Worm (Caenorhabditis elegans) whole organism, young adult: ENCODE results near the gene Y27F2A.11.

Experiments used
- nhr-80 ChIP-seq: sonication (generic microtip); optimal IDR thresholded peaks from 2 replicates; lab custom pipeline; 2016; ENCODE audit warnings: missing genetic modification characterization, missing compliant biosample characterization
- snpc-1.3 ChIP-seq: sonication (generic microtip); optimal IDR thresholded peaks from 2 replicates; lab custom pipeline; 2017; ENCODE audit warnings: missing genetic modification characterization, mild to moderate bottlenecking, missing compliant biosample characterization, antibody characterized with exemption, moderate library complexity, missing genotype, missing genetic modification reagents; ENCODE audit not compliant: insufficient read depth

DNA sequence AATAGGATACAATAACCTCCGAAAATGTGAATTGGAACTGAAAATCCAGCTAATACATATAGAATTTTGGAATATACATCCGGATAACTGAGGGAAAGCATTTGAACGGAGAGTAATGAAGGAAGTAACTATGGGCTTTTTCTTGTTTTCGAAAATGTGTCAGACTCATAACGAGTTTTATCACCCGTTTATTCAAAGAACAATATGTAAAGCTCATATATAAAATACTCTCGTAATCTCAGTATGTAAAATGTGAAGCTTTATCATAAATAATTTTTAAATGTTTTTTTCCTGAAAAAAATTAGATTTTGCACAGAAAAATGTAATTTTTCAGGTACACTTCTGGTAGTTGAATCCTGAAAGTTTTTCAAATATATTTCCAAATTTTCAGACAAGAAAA lies 41.3 kb downstream of the Y27F2A.11 start, which contains the start of gene srh-297:
- no peak for TF ChIP-seq snpc-1.3
- no peak for TF ChIP-seq nhr-80 (tag; lab: Kevin White, UChicago)
